Fruit fly (Drosophila melanogaster) whole organism: ENCODE results near the gene Dnaaf4.

Source experiments
- CG8478 ChIP-seq: fragments of >200 bp; optimal IDR thresholded peaks from 2 replicates; lab custom pipeline; 2018; ENCODE audit warnings: inconsistent platforms
- Dll ChIP-seq: fragments of >200 bp; optimal IDR thresholded peaks from 2 replicates; lab custom pipeline; 2017
- EcR ChIP-seq, 2 experiments: fragments of >200 bp; optimal IDR thresholded peaks; 2 replicates each; lab custom pipeline; 2017; ENCODE audit warnings: missing biosample characterization in 2 of 2, missing genetic modification characterization in 2 of 2, missing genetic modification reagents in 2 of 2
- pan ChIP-seq: fragments of >200 bp; optimal IDR thresholded peaks from 2 replicates; lab custom pipeline; 2017
- psq ChIP-seq: fragments of >200 bp; optimal IDR thresholded peaks from 2 replicates; lab custom pipeline; 2017
- usp ChIP-seq: fragments of >200 bp; optimal IDR thresholded peaks from 2 replicates; lab custom pipeline; 2017; ENCODE audit warnings: missing biosample characterization, missing genetic modification characterization, mixed read lengths

dm6 chr2L:11113011-11113528 is 8.4 kb downstream of the Dnaaf4 start, which contains the start of gene Idua:
- TF ChIP-seq psq (lab: Kevin White, UChicago) (no peak), EcR (GFP tag; optimal IDR thresholded peaks at IDR 0.05; lab: Kevin White, UChicago) (no peak), Dll (no peak), usp (GFP tag; lab: Kevin White, UChicago) (no peak), CG8478 (lab: Kevin White, UChicago) (no peak), pan (lab: Kevin White, UChicago) (no peak)
